Worm (Caenorhabditis elegans) whole organism, L1 larva: ENCODE measurements around the gene C04C11.25.

Experiments used
- C04F5.9 ChIP-seq: sonication (generic microtip); optimal IDR thresholded peaks from 2 replicates; lab custom pipeline; 2016; ENCODE audit warnings: missing genetic modification characterization, missing compliant biosample characterization
- Y116A8C.19 ChIP-seq: sonication (generic microtip); optimal IDR thresholded peaks from 2 replicates; lab custom pipeline; 2016; ENCODE audit warnings: missing compliant biosample characterization, missing genetic modification characterization, borderline replicate concordance
- aha-1 ChIP-seq: fragments of 150-350 bp; optimal IDR thresholded peaks from 2 replicates; lab custom pipeline; 2014; ENCODE audit warnings: missing biosample characterization, missing genetic modification characterization
- alr-1 ChIP-seq: fragments of 200-800 bp; sonication (Bioruptor generic); optimal IDR thresholded peaks from 2 replicates; lab custom pipeline; 2018; ENCODE audit warnings: borderline replicate concordance, mild to moderate bottlenecking, missing genetic modification characterization, missing compliant biosample characterization
- aly-2 ChIP-seq: fragments of 150-350 bp; optimal IDR thresholded peaks from 2 replicates; lab custom pipeline; 2014; ENCODE audit warnings: missing biosample characterization, missing genetic modification characterization
- ama-1 ChIP-seq: fragments of 150-350 bp; optimal IDR thresholded peaks from 2 replicates; lab custom pipeline; 2014
- ceh-63 ChIP-seq: fragments of 200-800 bp; sonication (Bioruptor generic); optimal IDR thresholded peaks from 2 replicates; lab custom pipeline; 2018; ENCODE audit warnings: mild to moderate bottlenecking, missing genetic modification characterization, missing compliant biosample characterization
- ceh-8 ChIP-seq: fragments of 200-800 bp; sonication (Bioruptor generic); optimal IDR thresholded peaks from 2 replicates; lab custom pipeline; 2018; ENCODE audit warnings: mild to moderate bottlenecking, missing genetic modification characterization, moderate library complexity, missing compliant biosample characterization
- ceh-82 ChIP-seq, 3 experiments: fragments of 150-350 bp in 1 of 3; sonication (generic microtip) in 2 of 3; optimal IDR thresholded peaks; 2 replicates each; lab custom pipeline; 2014 to 2017; ENCODE audit warnings: missing biosample characterization in 3 of 3, missing genetic modification characterization in 3 of 3
- ceh-88 ChIP-seq: fragments of 200-800 bp; sonication (Bioruptor generic); IDR thresholded peaks from 2 replicates; pipeline ENCODE4 v1.3.6; 2022; ENCODE audit warnings: missing genetic modification characterization, missing compliant biosample characterization
- ces-1 ChIP-seq: fragments of 150-350 bp; optimal IDR thresholded peaks from 2 replicates; lab custom pipeline; 2014; ENCODE audit warnings: missing biosample characterization, missing genetic modification reagents, missing genetic modification characterization
- dsc-1 ChIP-seq: sonication (generic microtip); optimal IDR thresholded peaks from 2 replicates; lab custom pipeline; 2016; ENCODE audit warnings: mild to moderate bottlenecking, missing genetic modification characterization, missing compliant biosample characterization
- efl-1 ChIP-seq, 4 experiments: fragments of 150-350 bp; optimal IDR thresholded peaks in 3 of 4; peaks in 1 of 4; 1 replicate in 1 of 4; 2 replicates in 3 of 4; lab custom pipeline; 2014; ENCODE audit warnings: missing biosample characterization in 2 of 4, missing genetic modification characterization in 2 of 4, missing genetic modification reagents in 2 of 4
- egl-13 ChIP-seq: sonication (generic microtip); optimal IDR thresholded peaks from 2 replicates; lab custom pipeline; 2016; ENCODE audit warnings: missing genotype, missing genetic modification reagents, missing genetic modification characterization, missing compliant biosample characterization
- egl-27 ChIP-seq, 2 experiments: fragments of 150-350 bp in 1 of 2; sonication (generic microtip); optimal IDR thresholded peaks; 3 replicates each; lab custom pipeline; 2017 to 2018; ENCODE audit warnings: missing biosample characterization in 2 of 2, missing genetic modification characterization in 2 of 2, missing genetic modification reagents in 2 of 2
- elt-2 ChIP-seq: sonication (generic microtip); optimal IDR thresholded peaks from 2 replicates; lab custom pipeline; 2016; ENCODE audit warnings: missing genetic modification characterization, mild to moderate bottlenecking, inconsistent platforms, missing compliant biosample characterization, missing genetic modification reagents
- fkh-10 ChIP-seq: sonication (generic microtip); optimal IDR thresholded peaks from 2 replicates; lab custom pipeline; 2017; ENCODE audit warnings: missing biosample characterization, missing genetic modification reagents, missing genetic modification characterization
- fkh-4 ChIP-seq: sonication (generic microtip); optimal IDR thresholded peaks from 2 replicates; lab custom pipeline; 2016; ENCODE audit warnings: missing compliant biosample characterization, missing genetic modification characterization, borderline replicate concordance
- fkh-8 ChIP-seq: sonication (generic microtip); optimal IDR thresholded peaks from 2 replicates; lab custom pipeline; 2016; ENCODE audit warnings: mild to moderate bottlenecking, missing genetic modification characterization, missing compliant biosample characterization
- fos-1 ChIP-seq: fragments of 150-350 bp; optimal IDR thresholded peaks from 2 replicates; lab custom pipeline; 2014; ENCODE audit warnings: missing biosample characterization, missing genetic modification characterization
- hlh-4 ChIP-seq: sonication (generic microtip); optimal IDR thresholded peaks from 2 replicates; lab custom pipeline; 2016; ENCODE audit warnings: mild to moderate bottlenecking, missing genetic modification characterization, missing compliant biosample characterization
- hpl-2 ChIP-seq: fragments of 150-350 bp; optimal IDR thresholded peaks from 2 replicates; lab custom pipeline; 2014; ENCODE audit warnings: missing biosample characterization, missing genetic modification reagents, missing genetic modification characterization
- irx-1 ChIP-seq: sonication (generic microtip); optimal IDR thresholded peaks from 2 replicates; lab custom pipeline; 2016; ENCODE audit warnings: missing genetic modification characterization, missing compliant biosample characterization
- lin-14 ChIP-seq: fragments of 200-800 bp; sonication (Bioruptor generic); optimal IDR thresholded peaks from 2 replicates; lab custom pipeline; 2018; ENCODE audit warnings: mild to moderate bottlenecking, missing genetic modification characterization, moderate library complexity, missing compliant biosample characterization
- lin-15B ChIP-seq: fragments of 150-350 bp; sonication (generic microtip); optimal IDR thresholded peaks from 3 replicates; lab custom pipeline; 2014; ENCODE audit warnings: missing biosample characterization, missing genetic modification characterization
- lin-35 ChIP-seq, 2 experiments: fragments of 150-350 bp; optimal IDR thresholded peaks; 2 replicates each; lab custom pipeline; 2014; ENCODE audit warnings: missing biosample characterization in 2 of 2, missing genetic modification characterization in 2 of 2, missing genetic modification reagents in 2 of 2
- lir-3 ChIP-seq: sonication (generic microtip); optimal IDR thresholded peaks from 2 replicates; lab custom pipeline; 2016; ENCODE audit warnings: mild to moderate bottlenecking, missing genetic modification characterization, moderate library complexity, missing compliant biosample characterization; ENCODE audit not compliant: poor library complexity
- lsy-2 ChIP-seq, 2 experiments: fragments of 150-350 bp; optimal IDR thresholded peaks; 2 replicates each; lab custom pipeline; 2014; ENCODE audit warnings: missing biosample characterization in 2 of 2, missing genetic modification characterization in 2 of 2
- mef-2 ChIP-seq: fragments of 150-350 bp; optimal IDR thresholded peaks from 2 replicates; lab custom pipeline; 2014; ENCODE audit warnings: missing biosample characterization, missing genetic modification characterization
- nhr-19 ChIP-seq: fragments of 200-800 bp; sonication (Bioruptor generic); conservative IDR thresholded peaks from 2 replicates; pipeline ENCODE4 v1.3.6; 2022; ENCODE audit warnings: missing genetic modification characterization, missing compliant biosample characterization
- nhr-20 ChIP-seq: sonication (generic microtip); optimal IDR thresholded peaks from 2 replicates; lab custom pipeline; 2016; ENCODE audit warnings: mild to moderate bottlenecking, missing genetic modification characterization, missing compliant biosample characterization
- nhr-237 ChIP-seq: fragments of 150-350 bp; optimal IDR thresholded peaks from 2 replicates; lab custom pipeline; 2014; ENCODE audit warnings: missing biosample characterization, missing genetic modification characterization
- nhr-28 ChIP-seq: fragments of 150-350 bp; optimal IDR thresholded peaks from 2 replicates; lab custom pipeline; 2014; ENCODE audit warnings: missing biosample characterization, missing genetic modification characterization
- nhr-85 ChIP-seq: sonication (generic microtip); peaks from one replicate; lab custom pipeline; 2016; ENCODE audit warnings: missing genetic modification characterization, inconsistent platforms, missing compliant biosample characterization
- pag-3 ChIP-seq: sonication (generic microtip); optimal IDR thresholded peaks from 2 replicates; lab custom pipeline; 2017; ENCODE audit warnings: missing genetic modification characterization, mild to moderate bottlenecking, missing compliant biosample characterization, antibody characterized with exemption, borderline replicate concordance; ENCODE audit not compliant: insufficient read depth
- pax-3 ChIP-seq: fragments of 200-800 bp; sonication (Bioruptor generic); optimal IDR thresholded peaks from 2 replicates; lab custom pipeline; 2018; ENCODE audit warnings: mild to moderate bottlenecking, missing genetic modification characterization, moderate library complexity, missing compliant biosample characterization
- skn-1 ChIP-seq: fragments of 150-350 bp; optimal IDR thresholded peaks from 2 replicates; lab custom pipeline; 2014; ENCODE audit warnings: missing biosample characterization, missing genetic modification characterization
- snpc-4 ChIP-seq: fragments of 150-350 bp; optimal IDR thresholded peaks from 2 replicates; lab custom pipeline; 2014; ENCODE audit warnings: missing biosample characterization, missing genetic modification characterization
- sptf-1 ChIP-seq: fragments of 150-350 bp; optimal IDR thresholded peaks from 2 replicates; lab custom pipeline; 2014; ENCODE audit warnings: missing biosample characterization, missing genetic modification characterization
- tbx-2 ChIP-seq: sonication (generic microtip); optimal IDR thresholded peaks from 2 replicates; lab custom pipeline; 2016; ENCODE audit warnings: missing genetic modification characterization, missing compliant biosample characterization
- tlp-1 ChIP-seq: fragments of 150-350 bp; optimal IDR thresholded peaks from 2 replicates; lab custom pipeline; 2014; ENCODE audit warnings: missing biosample characterization, missing genetic modification characterization
- unc-30 ChIP-seq: sonication (generic microtip); optimal IDR thresholded peaks from 2 replicates; lab custom pipeline; 2017; ENCODE audit warnings: missing biosample characterization, missing genetic modification characterization
- zag-1 ChIP-seq: fragments of 150-350 bp; optimal IDR thresholded peaks from 2 replicates; lab custom pipeline; 2014; ENCODE audit warnings: missing biosample characterization, missing genetic modification characterization
- ztf-11 ChIP-seq, 2 experiments: sonication (generic microtip); optimal IDR thresholded peaks; 2 replicates each; lab custom pipeline; 2016 to 2017; ENCODE audit warnings: missing genetic modification characterization in 2 of 2, missing biosample characterization in 1 of 2, missing compliant biosample characterization in 1 of 2
- ztf-4 ChIP-seq: fragments of 150-350 bp; optimal IDR thresholded peaks from 2 replicates; lab custom pipeline; 2014; ENCODE audit warnings: missing biosample characterization, missing genetic modification characterization

The C04C11.25 gene

DNA sequence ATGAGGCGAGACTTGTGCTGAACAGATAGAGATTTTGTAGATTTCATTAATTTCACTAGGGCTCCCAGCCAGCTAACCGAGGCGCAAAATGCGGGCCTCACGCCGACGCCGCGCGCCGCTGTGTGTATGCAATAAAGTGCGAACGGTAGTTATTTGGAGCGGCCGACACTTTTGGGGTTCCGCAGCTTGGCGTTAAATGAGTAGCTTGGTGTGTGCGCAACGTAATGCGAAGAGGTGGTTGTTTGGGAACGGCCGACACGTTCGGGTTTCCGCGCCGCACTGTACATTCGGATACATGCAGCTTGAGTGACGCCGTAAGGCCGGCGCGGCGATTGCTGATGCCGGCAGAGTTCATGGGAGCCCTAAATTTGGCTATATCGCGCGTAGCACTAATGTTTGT, 7.1 kb downstream of the C04C11.25 start:
- TF ChIP-seq snpc-4 (tag; lab: Kevin White, UChicago) (peak; percentile 9), zag-1 (tag; lab: Kevin White, UChicago) (no peak), fkh-8 (no peak)

DNA sequence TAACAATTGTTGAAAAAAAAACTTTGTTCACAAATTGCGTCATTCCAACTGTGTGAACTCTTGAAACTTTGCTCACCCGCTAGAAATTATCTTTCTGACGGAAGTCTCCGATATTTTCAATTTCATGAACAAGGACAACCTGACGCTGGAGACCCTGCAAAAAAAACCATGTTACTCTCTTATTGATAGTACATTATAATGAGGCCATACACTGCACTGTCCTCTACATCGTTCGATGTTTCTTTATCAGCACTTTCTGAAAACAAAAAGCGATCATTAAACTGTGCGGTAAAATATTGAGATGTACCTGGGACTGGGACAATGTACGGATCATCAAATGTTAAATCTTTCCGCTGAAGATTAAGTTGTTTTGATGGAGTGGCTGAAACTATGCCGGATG, 11.7 kb downstream of the C04C11.25 start:
- TF ChIP-seq unc-30 (tag; lab: Kevin White, UChicago) (no peak), pag-3 (tag; lab: Kevin White, UChicago) (no peak), elt-2 (tag; lab: Kevin White, UChicago) (peak; percentile 30)

DNA sequence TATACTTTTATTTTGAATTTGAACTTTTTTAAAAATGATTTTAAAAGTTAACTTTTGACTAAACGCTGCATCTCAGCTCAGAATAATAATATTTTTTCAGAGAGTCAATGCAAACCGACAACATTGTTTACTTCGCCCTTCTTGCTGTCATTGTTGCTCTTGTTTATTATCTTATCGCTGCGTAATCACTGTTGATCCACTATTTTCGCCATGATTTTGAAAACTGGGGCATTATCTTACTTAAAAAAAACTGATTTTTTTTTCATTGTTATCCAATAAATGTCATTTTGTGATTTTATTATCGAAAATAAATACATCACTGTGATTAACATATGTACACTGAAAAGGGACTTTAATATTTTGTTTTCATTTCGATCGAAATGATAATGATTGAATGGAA, 12.5 kb downstream of the C04C11.25 start:
- TF ChIP-seq efl-1 (optimal IDR thresholded peaks at IDR 0.05; lab: Kevin White, UChicago) (no peak), efl-1 (GFP tag; optimal IDR thresholded peaks at IDR 0.05 in 1 of 2; lab: Kevin White, UChicago) (peak in 1 of 2 experiments; percentile 9), ceh-88 (GFP tag; lab: Robert Waterston, UW) (no peak), fkh-4 (no peak), nhr-85 (tag; lab: Kevin White, UChicago) (no peak)

DNA sequence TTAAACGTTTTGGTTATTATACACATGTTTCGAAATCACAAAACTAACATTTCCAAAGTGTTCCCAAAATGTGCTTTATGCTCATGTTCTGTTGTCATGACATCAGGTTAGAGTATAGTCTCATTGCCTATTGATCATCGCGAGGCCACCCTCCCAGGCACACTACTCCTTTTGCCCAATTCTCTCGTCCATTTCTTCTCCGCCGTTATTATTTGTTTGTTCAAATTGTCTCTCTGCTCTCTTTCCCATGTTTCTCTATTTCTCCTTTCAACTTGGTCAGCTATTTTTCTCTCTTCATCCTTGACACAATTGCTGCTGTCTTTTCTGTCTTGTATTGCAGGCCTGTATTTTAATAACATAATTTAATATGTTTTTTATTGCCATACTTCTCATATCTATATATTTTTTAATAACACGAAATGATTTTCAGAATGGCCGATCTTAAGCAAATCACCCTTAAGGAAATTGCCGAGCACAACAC, 13.7 kb downstream of the C04C11.25 start, which contains the start of gene cytb-5.1:
Gene cytb-5.1 (plus strand): TSS at position 431 of the 481 bp plus-strand sequence.
- TF ChIP-seq lsy-2 (tag; optimal IDR thresholded peaks at IDR 0.05; lab: Kevin White, UChicago) (peak in 1 of 2 experiments; percentile 11), hpl-2 (GFP tag; lab: Kevin White, UChicago) (no peak), egl-27 (tag; optimal IDR thresholded peaks at IDR 0.05; lab: Kevin White, UChicago) (no peak), C04F5.9 (no peak), aha-1 (tag; lab: Kevin White, UChicago) (no peak), ceh-63 (GFP tag; lab: Kevin White, UChicago) (no peak), skn-1 (peak; percentile 2), nhr-19 (GFP tag; lab: Robert Waterston, UW) (no peak), lir-3 (no peak), pax-3 (tag; lab: Kevin White, UChicago) (no peak), nhr-28 (tag; lab: Kevin White, UChicago) (no peak), sptf-1 (no peak), mef-2 (no peak), alr-1 (tag; lab: Kevin White, UChicago) (no peak), aly-2 (tag; lab: Kevin White, UChicago) (no peak), tbx-2 (no peak), dsc-1 (tag; lab: Kevin White, UChicago) (no peak), Y116A8C.19 (tag; lab: Kevin White, UChicago) (no peak), elt-2 (tag; lab: Kevin White, UChicago) (peak; percentile 8), lin-35 (GFP tag; optimal IDR thresholded peaks at IDR 0.05; lab: Kevin White, UChicago) (peak in 1 of 2 experiments; percentile 24), ztf-4 (tag; lab: Kevin White, UChicago) (no peak), egl-13 (tag; lab: Kevin White, UChicago) (no peak), fos-1 (no peak), pag-3 (tag; lab: Kevin White, UChicago) (no peak), unc-30 (tag; lab: Kevin White, UChicago) (no peak), tlp-1 (tag; lab: Kevin White, UChicago) (no peak), lin-15B (no peak), ztf-11 (tag; optimal IDR thresholded peaks at IDR 0.05; lab: Kevin White, UChicago) (no peak), efl-1 (optimal IDR thresholded peaks at IDR 0.05; lab: Kevin White, UChicago) (peak in 1 of 2 experiments; percentile 8), efl-1 (GFP tag; optimal IDR thresholded peaks at IDR 0.05 in 1 of 2; lab: Kevin White, UChicago) (peak in 1 of 2 experiments; percentile 7), zag-1 (tag; lab: Kevin White, UChicago) (no peak), lin-14 (GFP tag; lab: Kevin White, UChicago) (peak; percentile 68), fkh-4 (no peak), hlh-4 (no peak), ceh-82 (tag; optimal IDR thresholded peaks at IDR 0.05; lab: Kevin White, UChicago) (peak in 2 of 3 experiments; percentile 21 to 46), irx-1 (tag; lab: Kevin White, UChicago) (no peak), ceh-8 (GFP tag; lab: Kevin White, UChicago) (no peak), ces-1 (GFP tag; lab: Kevin White, UChicago) (no peak), fkh-10 (GFP tag; lab: Kevin White, UChicago) (no peak), snpc-4 (tag; lab: Kevin White, UChicago) (no peak), ama-1 (lab: Kevin White, UChicago) (no peak), nhr-85 (tag; lab: Kevin White, UChicago) (no peak), nhr-20 (peak; percentile 78), nhr-237 (tag; lab: Kevin White, UChicago) (peak; percentile 3)
